Fruit fly (Drosophila melanogaster) S2 (cell line): ENCODE data around the gene DIP2.

Experiments used
- CG8478 ChIP-seq: fragments of >200 bp; optimal IDR thresholded peaks from 2 replicates; lab custom pipeline; 2018
- CTCF ChIP-seq, 2 experiments: fragments of >200 bp; optimal IDR thresholded peaks; 2 replicates each; lab custom pipeline; 2018

- TF ChIP-seq CG8478 (lab: Kevin White, UChicago) (no peak), CTCF (optimal IDR thresholded peaks at IDR 0.05; lab: Kevin White, UChicago) (no peak)
Measured at dm6 chr3L:267618-268017, 9.9 kb upstream of the DIP2 start.
